Worm (Caenorhabditis elegans): ENCODE measurements around the gene clec-5.

DNA sequence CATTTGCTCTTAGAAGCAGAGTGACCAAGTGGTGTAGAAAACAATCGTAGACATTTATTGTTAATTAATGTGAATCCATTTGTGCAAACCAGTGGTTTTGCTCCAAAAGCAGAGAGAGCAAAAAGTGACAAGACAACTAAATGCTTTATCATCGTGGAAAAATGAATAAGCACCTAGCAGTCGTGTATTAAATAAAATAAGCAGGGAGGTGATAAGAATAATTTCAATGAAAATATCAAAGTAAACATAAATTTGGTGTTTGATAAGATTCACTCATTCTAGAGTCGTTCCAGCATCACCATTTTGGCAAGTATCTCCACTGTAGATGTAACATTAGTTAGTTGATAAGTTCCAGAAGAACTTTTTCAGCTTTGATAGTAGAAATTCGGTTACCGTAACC lies 3.9 kb upstream of the clec-5 start, which contains the start of gene clec-6:
- TF ChIP-seq ceh-13 (GFP tag; optimal IDR thresholded peaks at IDR 0.05), result no peak
- TF ChIP-seq hmbx-1 (tag; optimal IDR thresholded peaks at IDR 0.05), result no peak
- TF ChIP-seq ama-1 (optimal IDR thresholded peaks at IDR 0.05), result no peak
- no peak for TF ChIP-seq tra-4 (tag; optimal IDR thresholded peaks at IDR 0.05)
- TF ChIP-seq sea-1 (GFP tag; conservative IDR thresholded peaks at IDR 0.05), result no peak
- no peak for TF ChIP-seq tbx-11 (GFP tag; IDR thresholded peaks at IDR 0.05)
- TF ChIP-seq B0310.2 (tag; optimal IDR thresholded peaks at IDR 0.05), result no peak
